Fruit fly (Drosophila melanogaster): Measurements from ENCODE around the gene CG7191.

DNA sequence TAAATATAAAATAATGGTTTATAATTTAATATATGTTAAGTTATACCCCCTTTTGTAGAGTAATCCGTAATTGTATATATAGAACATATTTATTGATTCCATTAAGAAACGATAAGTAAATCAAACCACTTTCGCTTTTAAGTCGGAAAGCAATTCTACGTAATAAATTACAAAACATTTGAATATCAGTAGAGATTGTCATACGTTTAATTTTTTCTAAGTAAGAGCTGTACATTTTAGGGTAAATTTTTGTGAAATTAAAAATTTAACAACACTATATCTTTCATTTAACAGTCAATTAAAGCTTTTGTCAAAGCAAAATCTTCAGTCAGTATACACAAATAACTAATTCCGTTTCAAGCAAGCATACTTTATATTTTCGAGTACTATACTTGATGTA lies 13.6 kb upstream of the CG7191 start, which contains the start of gene CG46025:
- TF ChIP-seq CG12605 (GFP tag; IDR thresholded peaks at IDR 0.05): no peak
- TF ChIP-seq CG14655 (GFP tag; optimal IDR thresholded peaks at IDR 0.05): no peak
- TF ChIP-seq Snoo (tag; optimal IDR thresholded peaks at IDR 0.05): no peak
- TF ChIP-seq Pif1A (GFP tag; optimal IDR thresholded peaks at IDR 0.05): no peak
- no peak for TF ChIP-seq CG9948 (tag; optimal IDR thresholded peaks at IDR 0.05)
- TF ChIP-seq EcR (GFP tag; optimal IDR thresholded peaks at IDR 0.05): no peak
